Worm (Caenorhabditis elegans) whole organism, young adult: ENCODE data around the gene exc-9.
A peak's percentile ranks its signal among the peaks of the same experiment; 100 is the strongest.

ENCODE experiments used
- F10E7.11 ChIP-seq: sonication (generic microtip); optimal IDR thresholded peaks from 2 replicates; lab custom pipeline; 2017; ENCODE audit warnings: mild to moderate bottlenecking, missing genetic modification characterization, moderate library complexity, missing compliant biosample characterization
- F33H1.4 ChIP-seq: fragments of 200-800 bp; sonication (Bioruptor generic); IDR thresholded peaks from 2 replicates; pipeline ENCODE4 v1.3.6; 2022; ENCODE audit warnings: missing genetic modification reagents, missing genetic modification characterization, missing compliant biosample characterization
- F37B4.10 ChIP-seq: fragments of 200-800 bp; sonication (Bioruptor generic); IDR thresholded peaks from 2 replicates; pipeline ENCODE4 v1.3.6; 2022; ENCODE audit warnings: missing genetic modification characterization, missing compliant biosample characterization
- K11D2.4 ChIP-seq: fragments of 200-800 bp; sonication (Bioruptor generic); IDR thresholded peaks from 2 replicates; pipeline ENCODE4 v1.3.6; 2022; ENCODE audit warnings: missing genetic modification reagents, missing genetic modification characterization, missing compliant biosample characterization
- T26A5.8 ChIP-seq: sonication (generic microtip); optimal IDR thresholded peaks from 2 replicates; lab custom pipeline; 2016; ENCODE audit warnings: missing genetic modification characterization, missing compliant biosample characterization
- Y53F4B.3 ChIP-seq: fragments of 200-800 bp; sonication (Bioruptor generic); IDR thresholded peaks from 2 replicates; pipeline ENCODE4 v1.3.6; 2022; ENCODE audit warnings: missing genetic modification reagents, missing genetic modification characterization, missing compliant biosample characterization
- Y79H2A.3 ChIP-seq: fragments of 200-800 bp; sonication (Bioruptor generic); conservative IDR thresholded peaks from 2 replicates; pipeline ENCODE4 v1.3.6; 2022; ENCODE audit warnings: missing genetic modification reagents, missing genetic modification characterization, missing compliant biosample characterization
- Y95B8A.8 ChIP-seq: fragments of 200-800 bp; sonication (Bioruptor generic); IDR thresholded peaks from 2 replicates; pipeline ENCODE4 v1.3.6; 2022; ENCODE audit warnings: missing genetic modification reagents, missing genetic modification characterization, missing compliant biosample characterization
- aptf-3 ChIP-seq: fragments of 200-800 bp; sonication (Bioruptor generic); IDR thresholded peaks from 2 replicates; pipeline ENCODE4 v1.3.6; 2022; ENCODE audit warnings: missing genetic modification characterization, missing compliant biosample characterization
- atf-7 ChIP-seq: sonication (generic microtip); optimal IDR thresholded peaks from 2 replicates; lab custom pipeline; 2017; ENCODE audit warnings: mild to moderate bottlenecking, missing genetic modification characterization, missing compliant biosample characterization
- ceh-27 ChIP-seq: fragments of 200-800 bp; sonication (Bioruptor generic); optimal IDR thresholded peaks from 2 replicates; lab custom pipeline; 2018; ENCODE audit warnings: mild to moderate bottlenecking, missing genetic modification characterization, moderate library complexity, missing compliant biosample characterization
- ceh-40 ChIP-seq: fragments of 200-800 bp; sonication (Bioruptor generic); IDR thresholded peaks from 2 replicates; pipeline ENCODE4 v1.3.6; 2022; ENCODE audit warnings: missing genetic modification characterization, missing compliant biosample characterization
- ceh-58 ChIP-seq: fragments of 200-800 bp; sonication (Bioruptor generic); IDR thresholded peaks from 2 replicates; pipeline ENCODE4 v1.3.6; 2022; ENCODE audit warnings: missing genetic modification characterization, missing compliant biosample characterization
- dpl-1 ChIP-seq: fragments of 150-350 bp; optimal IDR thresholded peaks from 2 replicates; lab custom pipeline; 2014; ENCODE audit warnings: missing biosample characterization, missing genetic modification reagents, missing genetic modification characterization
- efl-1 ChIP-seq: fragments of 150-350 bp; optimal IDR thresholded peaks from 2 replicates; lab custom pipeline; 2014; ENCODE audit warnings: missing biosample characterization, missing genetic modification reagents, missing genetic modification characterization
- egl-44 ChIP-seq: fragments of 200-800 bp; sonication (Bioruptor generic); IDR thresholded peaks from 2 replicates; pipeline ENCODE4 v1.3.6; 2022; ENCODE audit warnings: missing genetic modification reagents, missing genetic modification characterization, missing compliant biosample characterization
- egrh-3 ChIP-seq: fragments of 200-800 bp; sonication (Bioruptor generic); IDR thresholded peaks from 2 replicates; pipeline ENCODE4 v1.3.6; 2022; ENCODE audit warnings: missing genetic modification reagents, missing genetic modification characterization, missing compliant biosample characterization
- hmg-1.2 ChIP-seq: fragments of 200-800 bp; sonication (Bioruptor generic); IDR thresholded peaks from 2 replicates; pipeline ENCODE4 v1.3.6; 2022; ENCODE audit warnings: missing genetic modification reagents, missing genetic modification characterization, missing compliant biosample characterization
- hrde-1 ChIP-seq: sonication (generic microtip); optimal IDR thresholded peaks from 2 replicates; lab custom pipeline; 2016; ENCODE audit warnings: missing genetic modification characterization, mild to moderate bottlenecking, missing compliant biosample characterization, moderate library complexity, missing genotype, missing genetic modification reagents, borderline replicate concordance
- let-607 ChIP-seq, 2 experiments: fragments of 200-800 bp in 1 of 2; sonication (Bioruptor generic) in 1 of 2; sonication (generic microtip) in 1 of 2; optimal IDR thresholded peaks; 2 replicates each; lab custom pipeline; 2016 to 2018; ENCODE audit warnings: mild to moderate bottlenecking in 2 of 2, missing compliant biosample characterization in 2 of 2, missing genetic modification characterization in 2 of 2, moderate library complexity in 2 of 2, missing genotype in 1 of 2
- lsy-27 ChIP-seq: sonication (generic microtip); optimal IDR thresholded peaks from 2 replicates; lab custom pipeline; 2017; ENCODE audit warnings: missing genetic modification characterization, mild to moderate bottlenecking, missing compliant biosample characterization, antibody characterized with exemption, missing genotype, borderline replicate concordance; ENCODE audit not compliant: insufficient read depth
- mcd-1 ChIP-seq: fragments of 200-800 bp; sonication (Bioruptor generic); IDR thresholded peaks from 2 replicates; pipeline ENCODE4 v1.3.6; 2022; ENCODE audit warnings: missing genetic modification reagents, missing genetic modification characterization, missing compliant biosample characterization
- mel-28 ChIP-seq: sonication (generic microtip); optimal IDR thresholded peaks from 2 replicates; lab custom pipeline; 2016; ENCODE audit warnings: borderline replicate concordance, mild to moderate bottlenecking, missing genetic modification characterization, missing compliant biosample characterization
- mxl-1 ChIP-seq: sonication (generic microtip); optimal IDR thresholded peaks from 2 replicates; lab custom pipeline; 2016; ENCODE audit warnings: missing genetic modification characterization, missing compliant biosample characterization
- nfya-2 ChIP-seq: fragments of 200-800 bp; sonication (Bioruptor generic); IDR thresholded peaks from 2 replicates; pipeline ENCODE4 v1.3.6; 2022; ENCODE audit warnings: missing genetic modification reagents, missing genetic modification characterization, missing compliant biosample characterization
- nhr-179 ChIP-seq: sonication (generic microtip); optimal IDR thresholded peaks from 2 replicates; lab custom pipeline; 2016; ENCODE audit warnings: mild to moderate bottlenecking, missing genetic modification characterization, missing compliant biosample characterization
- nhr-27 ChIP-seq: fragments of 200-800 bp; sonication (Bioruptor generic); optimal IDR thresholded peaks from 2 replicates; lab custom pipeline; 2018; ENCODE audit warnings: mild to moderate bottlenecking, missing genetic modification characterization, moderate library complexity, missing compliant biosample characterization
- pbrm-1 ChIP-seq: fragments of 200-800 bp; sonication (Bioruptor generic); IDR thresholded peaks from 2 replicates; pipeline ENCODE4 v1.3.6; 2022; ENCODE audit warnings: missing genetic modification reagents, missing genetic modification characterization, missing compliant biosample characterization
- rcor-1 ChIP-seq: fragments of 200-800 bp; sonication (Bioruptor generic); IDR thresholded peaks from 2 replicates; pipeline ENCODE4 v1.3.6; 2022; ENCODE audit warnings: missing genetic modification reagents, missing genetic modification characterization, missing compliant biosample characterization
- snpc-3.4 ChIP-seq: sonication (generic microtip); optimal IDR thresholded peaks from 2 replicates; lab custom pipeline; 2017; ENCODE audit warnings: missing genetic modification characterization, mild to moderate bottlenecking, missing compliant biosample characterization, antibody characterized with exemption, moderate library complexity, missing genotype, missing genetic modification reagents
- snpc-4 ChIP-seq, 5 experiments: fragments of 150-350 bp in 1 of 5; sonication (generic microtip) in 4 of 5; optimal IDR thresholded peaks; 2 replicates each; lab custom pipeline; 2014 to 2018; ENCODE audit warnings: missing genetic modification characterization in 5 of 5, missing biosample characterization in 3 of 5, antibody characterized with exemption in 2 of 5, mild to moderate bottlenecking in 2 of 5, missing compliant biosample characterization in 2 of 5, missing genotype in 2 of 5, moderate library complexity in 2 of 5, missing genetic modification reagents in 1 of 5
- tlf-1 ChIP-seq: fragments of 200-800 bp; sonication (Bioruptor generic); optimal IDR thresholded peaks from 2 replicates; lab custom pipeline; 2018; ENCODE audit warnings: mild to moderate bottlenecking, missing genetic modification characterization, missing compliant biosample characterization
- xnd-1 ChIP-seq: sonication (generic microtip); optimal IDR thresholded peaks from 2 replicates; lab custom pipeline; 2016; ENCODE audit warnings: missing genotype, missing genetic modification reagents, missing genetic modification characterization, missing compliant biosample characterization
- ztf-22 ChIP-seq: fragments of 200-800 bp; sonication (Bioruptor generic); optimal IDR thresholded peaks from 2 replicates; lab custom pipeline; 2018; ENCODE audit warnings: mild to moderate bottlenecking, missing genetic modification characterization, moderate library complexity, missing compliant biosample characterization
- ztf-3 ChIP-seq: fragments of 200-800 bp; sonication (Bioruptor generic); optimal IDR thresholded peaks from 2 replicates; lab custom pipeline; 2018; ENCODE audit warnings: mild to moderate bottlenecking, missing genetic modification characterization, missing compliant biosample characterization
- ztf-6 ChIP-seq: fragments of 200-800 bp; sonication (Bioruptor generic); IDR thresholded peaks from 2 replicates; pipeline ENCODE4 v1.3.6; 2022; ENCODE audit warnings: missing genetic modification reagents, missing genetic modification characterization, missing compliant biosample characterization

Gene exc-9

ce11 chrIV:7983728-7984346 is 43.0 kb upstream of the exc-9 start (continued):
- TF ChIP-seq atf-7 (tag; lab: Kevin White, UChicago) (peak; percentile 7), Y95B8A.8 (GFP tag; lab: Robert Waterston, UW) (0 out of 2 replicates have a peak, but pooled peaks have one; percentile 46), mcd-1 (GFP tag; lab: Robert Waterston, UW) (no peak; the same call in 1 of the 2 replicates), F37B4.10 (GFP tag; lab: Robert Waterston, UW) (no peak), xnd-1 (tag; lab: Kevin White, UChicago) (peak; percentile 16), egrh-3 (GFP tag; lab: Robert Waterston, UW) (no peak), rcor-1 (GFP tag; lab: Robert Waterston, UW) (no peak), tlf-1 (peak; percentile 49), dpl-1 (GFP tag; lab: Kevin White, UChicago) (no peak), mel-28 (no peak), ztf-6 (no peak), hmg-1.2 (no peak), pbrm-1 (GFP tag; lab: Robert Waterston, UW) (peak; percentile 16; the same call in 1 of the 2 replicates), ztf-22 (GFP tag; lab: Kevin White, UChicago) (no peak), egl-44 (GFP tag; lab: Robert Waterston, UW) (no peak; the same call in 1 of the 2 replicates), K11D2.4 (GFP tag; lab: Robert Waterston, UW) (no peak), T26A5.8 (tag; lab: Kevin White, UChicago) (peak; percentile 37), nfya-2 (GFP tag; lab: Robert Waterston, UW) (0 out of 2 replicates have a peak, but pooled peaks have one; percentile 6), nhr-27 (tag; lab: Kevin White, UChicago) (no peak), F33H1.4 (0 out of 2 replicates have a peak, but pooled peaks have one; percentile 7), snpc-3.4 (tag; lab: Kevin White, UChicago) (no peak), lsy-27 (tag; lab: Kevin White, UChicago) (no peak), efl-1 (GFP tag; lab: Kevin White, UChicago) (no peak), ceh-40 (no peak), aptf-3 (no peak), let-607 (tag; optimal IDR thresholded peaks at IDR 0.05; lab: Kevin White, UChicago) (no peak), ceh-27 (GFP tag; lab: Kevin White, UChicago) (peak; percentile 3), F10E7.11 (tag; lab: Kevin White, UChicago) (no peak), Y79H2A.3 (GFP tag; lab: Robert Waterston, UW) (no peak), hrde-1 (tag; lab: Kevin White, UChicago) (no peak), Y53F4B.3 (GFP tag; lab: Robert Waterston, UW) (no peak), mxl-1 (tag; lab: Kevin White, UChicago) (no peak), nhr-179 (tag; lab: Kevin White, UChicago) (no peak), ztf-3 (GFP tag; lab: Kevin White, UChicago) (peak; percentile 3)

- TF ChIP-seq ceh-58, result 0 out of 2 replicates have a peak, but pooled peaks have one; percentile 37
- TF ChIP-seq snpc-4 (GFP tag; optimal IDR thresholded peaks at IDR 0.05; lab: Kevin White, UChicago), result no peak
- no peak for TF ChIP-seq snpc-4 (tag; optimal IDR thresholded peaks at IDR 0.05; lab: Kevin White, UChicago)
Measured at ce11 chrIV:7983021-7983420, 42.2 kb upstream of the exc-9 start.
